6 fruit fly cellular contexts compared by ENCODE assay signal in genomic region chrX:17493635-17494296, dm6.
A peak's percentile ranks its signal among the peaks of the same experiment; 100 is the strongest.
TF ChIP-seq lines count a peak whose summit lies in the region.

No protein-coding gene starts in this region.

- TF ChIP-seq CTCF in whole organism, embryonic (GFP tag; optimal IDR thresholded peaks at IDR 0.05; lab: Kevin White, UChicago) = no peak

TF ChIP-seq in whole organism, 6 proteins besides CTCF, POLR2A, EP300 and RAD21:
- no peak for TF ChIP-seq psq (optimal IDR thresholded peaks at IDR 0.05; lab: Kevin White, UChicago)
- peak; percentile 81 for TF ChIP-seq pan (optimal IDR thresholded peaks at IDR 0.05; lab: Kevin White, UChicago)
TF ChIP-seq in whole organism: peak in this region for 1.

TF ChIP-seq in whole organism, adult, 20 proteins besides CTCF, POLR2A, EP300 and RAD21:
- TF ChIP-seq CG14711 (tag; optimal IDR thresholded peaks at IDR 0.05; lab: Kevin White, UChicago) (peak; percentile 33), Clk (GFP tag; optimal IDR thresholded peaks at IDR 0.05; lab: Kevin White, UChicago) (no peak)
TF ChIP-seq in whole organism, adult: peak in this region for 1.

TF ChIP-seq in whole organism, embryonic, 481 proteins besides CTCF, POLR2A, EP300 and RAD21 (continues in another document):
- TF ChIP-seq CG8281 (tag; optimal IDR thresholded peaks at IDR 0.05; lab: Kevin White, UChicago) (peak; percentile 98), CG14441 (GFP tag; IDR thresholded peaks at IDR 0.05; lab: Robert Waterston, UW) (0 out of 2 replicates have a peak, but pooled peaks have one; percentile 6), CG6765 (GFP tag; optimal IDR thresholded peaks at IDR 0.05; lab: Kevin White, UChicago) (no peak), prd (optimal IDR thresholded peaks at IDR 0.05; lab: Kevin White, UChicago) (no peak), prd (GFP tag; IDR thresholded peaks at IDR 0.05; lab: Robert Waterston, UW) (peak; percentile 39; the same call in 1 of the 3 replicates), row (GFP tag; IDR thresholded peaks at IDR 0.05; lab: Robert Waterston, UW) (peak; percentile 36; the same call in 1 of the 3 replicates), stc (GFP tag; IDR thresholded peaks at IDR 0.05; lab: Robert Waterston, UW) (no peak), Xrp1 (GFP tag; IDR thresholded peaks at IDR 0.05; lab: Robert Waterston, UW) (peak; percentile 13; the same call in 1 of the 2 replicates), gro (GFP tag; optimal IDR thresholded peaks at IDR 0.05; lab: Kevin White, UChicago) (no peak), CG9609 (GFP tag; optimal IDR thresholded peaks at IDR 0.05; lab: Kevin White, UChicago) (no peak), CG42726 (GFP tag; IDR thresholded peaks at IDR 0.05; lab: Robert Waterston, UW; ENCODE audit: partially characterized antibody) (no peak), Sox102F (GFP tag; optimal IDR thresholded peaks at IDR 0.05; lab: Kevin White, UChicago) (peak; percentile 19), Drgx (GFP tag; IDR thresholded peaks at IDR 0.05; lab: Robert Waterston, UW) (peak; percentile 51; the same call in 1 of the 2 replicates), slbo (GFP tag; IDR thresholded peaks at IDR 0.05; lab: Robert Waterston, UW) (0 out of 2 replicates have a peak, but pooled peaks have one; percentile 18), Ptx1 (GFP tag; IDR thresholded peaks at IDR 0.05; lab: Robert Waterston, UW) (0 out of 2 replicates have a peak, but pooled peaks have one; percentile 18), zfh1 (GFP tag; IDR thresholded peaks at IDR 0.05; lab: Robert Waterston, UW) (0 out of 3 replicates have a peak, but pooled peaks have one; percentile 27), CG14860 (GFP tag; IDR thresholded peaks at IDR 0.05; lab: Robert Waterston, UW; ENCODE audit: partially characterized antibody) (0 out of 3 replicates have a peak, but pooled peaks have one; percentile 38), CG4360 (GFP tag; IDR thresholded peaks at IDR 0.05; lab: Robert Waterston, UW) (peak; percentile 44; the same call in 1 of the 2 replicates)

TF ChIP-seq in whole organism, prepupa, 60 proteins besides CTCF, POLR2A, EP300 and RAD21 (continues in another document):
- TF ChIP-seq cyc (GFP tag; optimal IDR thresholded peaks at IDR 0.05; lab: Kevin White, UChicago) = peak; percentile 56
- peak; percentile 58 for TF ChIP-seq OdsH (GFP tag; optimal IDR thresholded peaks at IDR 0.05; lab: Kevin White, UChicago)
- TF ChIP-seq CG34406 (GFP tag; optimal IDR thresholded peaks at IDR 0.05; lab: Kevin White, UChicago) = peak; percentile 66
- peak; percentile 70 for TF ChIP-seq CG10631 (GFP tag; optimal IDR thresholded peaks at IDR 0.05; lab: Kevin White, UChicago)
- no peak for TF ChIP-seq fkh (GFP tag; optimal IDR thresholded peaks at IDR 0.05; lab: Kevin White, UChicago)
- TF ChIP-seq CG15336 (GFP tag; IDR thresholded peaks at IDR 0.05; lab: Robert Waterston, UW) = peak; percentile 47
- TF ChIP-seq Eip75B (GFP tag; optimal IDR thresholded peaks at IDR 0.05; lab: Kevin White, UChicago) = peak; percentile 28
- peak; percentile 72 for TF ChIP-seq CG8632 (GFP tag; optimal IDR thresholded peaks at IDR 0.05; lab: Kevin White, UChicago)
- TF ChIP-seq CG7368 (GFP tag; optimal IDR thresholded peaks at IDR 0.05; lab: Kevin White, UChicago) = peak; percentile 4
- peak; percentile 38 for TF ChIP-seq Met (GFP tag; optimal IDR thresholded peaks at IDR 0.05; lab: Kevin White, UChicago)
- TF ChIP-seq Eip93F (GFP tag; optimal IDR thresholded peaks at IDR 0.05; lab: Kevin White, UChicago) = peak; percentile 22
- TF ChIP-seq Hr4 (GFP tag; optimal IDR thresholded peaks at IDR 0.05; lab: Kevin White, UChicago) = peak; percentile 5
- TF ChIP-seq Hr39 (GFP tag; optimal IDR thresholded peaks at IDR 0.05; lab: Kevin White, UChicago) = peak; percentile 46
- TF ChIP-seq Gug (GFP tag; IDR thresholded peaks at IDR 0.05; lab: Robert Waterston, UW) = peak; percentile 25; the same call in 1 of the 2 replicates
- TF ChIP-seq CG11902 (GFP tag; optimal IDR thresholded peaks at IDR 0.05; lab: Kevin White, UChicago) = peak; percentile 59
- peak; percentile 44 for TF ChIP-seq pdm3 (GFP tag; optimal IDR thresholded peaks at IDR 0.05; lab: Kevin White, UChicago)
- TF ChIP-seq CG6163 (GFP tag; IDR thresholded peaks at IDR 0.05; lab: Robert Waterston, UW) = peak; percentile 75
- TF ChIP-seq vri (GFP tag; optimal IDR thresholded peaks at IDR 0.05; lab: Kevin White, UChicago) = no peak
- peak; percentile 63 for TF ChIP-seq Sox15 (GFP tag; optimal IDR thresholded peaks at IDR 0.05; lab: Kevin White, UChicago)
- TF ChIP-seq Eip78C (GFP tag; lab: Kevin White, UChicago) = peak; percentile 71
- TF ChIP-seq CG31627 (GFP tag; optimal IDR thresholded peaks at IDR 0.05; lab: Kevin White, UChicago) = peak; percentile 41
- peak; percentile 36 for TF ChIP-seq Sox14 (GFP tag; optimal IDR thresholded peaks at IDR 0.05; lab: Kevin White, UChicago)

TF ChIP-seq in whole organism, pupa, 21 proteins besides CTCF, POLR2A, EP300 and RAD21:
- TF ChIP-seq Pif1B (GFP tag; optimal IDR thresholded peaks at IDR 0.05; lab: Kevin White, UChicago) (peak; percentile 46), CG32121 (GFP tag; IDR thresholded peaks at IDR 0.05; lab: Robert Waterston, UW) (peak; percentile 55; the same call in 1 of the 2 replicates), Ets98B (GFP tag; IDR thresholded peaks at IDR 0.05; lab: Robert Waterston, UW) (peak; percentile 57), CG14655 (GFP tag; optimal IDR thresholded peaks at IDR 0.05; lab: Kevin White, UChicago) (peak; percentile 67), CG10348 (GFP tag; IDR thresholded peaks at IDR 0.05; lab: Robert Waterston, UW) (no peak), D1 (tag; optimal IDR thresholded peaks at IDR 0.05; lab: Kevin White, UChicago) (no peak), CG17806 (tag; optimal IDR thresholded peaks at IDR 0.05; lab: Kevin White, UChicago) (peak; percentile 30), CG8301 (tag; optimal IDR thresholded peaks at IDR 0.05; lab: Kevin White, UChicago) (peak; percentile 48), CG8159 (tag; optimal IDR thresholded peaks at IDR 0.05; lab: Kevin White, UChicago) (peak; percentile 58), CG12605 (GFP tag; IDR thresholded peaks at IDR 0.05; lab: Robert Waterston, UW) (no peak), EcR (GFP tag; optimal IDR thresholded peaks at IDR 0.05; lab: Kevin White, UChicago) (peak; percentile 42), fd96Ca (GFP tag; IDR thresholded peaks at IDR 0.05; lab: Robert Waterston, UW) (peak; percentile 68; the same call in 2 of the 3 replicates), CG15710 (tag; optimal IDR thresholded peaks at IDR 0.05; lab: Kevin White, UChicago) (peak; percentile 60), CG9948 (tag; optimal IDR thresholded peaks at IDR 0.05; lab: Kevin White, UChicago) (peak; percentile 41), CG34367 (tag; optimal IDR thresholded peaks at IDR 0.05; lab: Kevin White, UChicago) (peak; percentile 42), rn (GFP tag; IDR thresholded peaks at IDR 0.05; lab: Robert Waterston, UW) (no peak), Pif1A (GFP tag; optimal IDR thresholded peaks at IDR 0.05; lab: Kevin White, UChicago) (peak; percentile 32), Snoo (tag; optimal IDR thresholded peaks at IDR 0.05; lab: Kevin White, UChicago) (peak; percentile 65), CG4496 (GFP tag; IDR thresholded peaks at IDR 0.05; lab: Robert Waterston, UW) (peak; percentile 67), gl (tag; optimal IDR thresholded peaks at IDR 0.05; lab: Kevin White, UChicago) (no peak)

TF ChIP-seq in whole organism, wandering third instar larva, 38 proteins besides CTCF, POLR2A, EP300 and RAD21:
- TF ChIP-seq rgr (GFP tag; optimal IDR thresholded peaks at IDR 0.05; lab: Kevin White, UChicago) = no peak
- TF ChIP-seq Myc (optimal IDR thresholded peaks at IDR 0.05; lab: Kevin White, UChicago) = no peak
- TF ChIP-seq dsf (GFP tag; optimal IDR thresholded peaks at IDR 0.05; lab: Kevin White, UChicago; ENCODE audit: borderline replicate concordance) = no peak
- TF ChIP-seq CrebA (GFP tag; optimal IDR thresholded peaks at IDR 0.05; lab: Kevin White, UChicago; ENCODE audit: borderline replicate concordance) = no peak
- TF ChIP-seq br (GFP tag; optimal IDR thresholded peaks at IDR 0.05; lab: Kevin White, UChicago) = no peak
- peak; percentile 45 for TF ChIP-seq HLH106 (tag; optimal IDR thresholded peaks at IDR 0.05; lab: Kevin White, UChicago)
- TF ChIP-seq Hr83 (GFP tag; optimal IDR thresholded peaks at IDR 0.05; lab: Kevin White, UChicago; ENCODE audit: poor library complexity, severe bottlenecking) = no peak
- TF ChIP-seq pan (optimal IDR thresholded peaks at IDR 0.05; lab: Kevin White, UChicago) = no peak
- peak; percentile 15 for TF ChIP-seq dmrt93B (GFP tag; optimal IDR thresholded peaks at IDR 0.05; lab: Kevin White, UChicago)
- TF ChIP-seq dl (GFP tag; optimal IDR thresholded peaks at IDR 0.05; lab: Kevin White, UChicago; ENCODE audit: insufficient read depth in 1 of 2, partially characterized antibody in 2 of 2) = no peak
- TF ChIP-seq sage (GFP tag; optimal IDR thresholded peaks at IDR 0.05; lab: Kevin White, UChicago) = no peak
- no peak for TF ChIP-seq woc (GFP tag; optimal IDR thresholded peaks at IDR 0.05; lab: Kevin White, UChicago)
- no peak for TF ChIP-seq N (GFP tag; optimal IDR thresholded peaks at IDR 0.05; lab: Kevin White, UChicago)
- no peak for TF ChIP-seq usp (GFP tag; optimal IDR thresholded peaks at IDR 0.05; lab: Kevin White, UChicago)
- peak in 1 of 2 experiments; percentile 9 for TF ChIP-seq foxo (GFP tag; optimal IDR thresholded peaks at IDR 0.05; lab: Kevin White, UChicago)
- TF ChIP-seq brk (GFP tag; optimal IDR thresholded peaks at IDR 0.05; lab: Kevin White, UChicago) = no peak
- TF ChIP-seq Sp1 (GFP tag; optimal IDR thresholded peaks at IDR 0.05; lab: Kevin White, UChicago) = peak; percentile 5
- no peak for TF ChIP-seq tai (GFP tag; optimal IDR thresholded peaks at IDR 0.05; lab: Kevin White, UChicago)
- no peak for TF ChIP-seq Jra (GFP tag; optimal IDR thresholded peaks at IDR 0.05; lab: Kevin White, UChicago)
- no peak for TF ChIP-seq fru (GFP tag; optimal IDR thresholded peaks at IDR 0.05; lab: Kevin White, UChicago)
- TF ChIP-seq Mio (GFP tag; optimal IDR thresholded peaks at IDR 0.05; lab: Kevin White, UChicago) = no peak
- TF ChIP-seq Vsx2 (GFP tag; optimal IDR thresholded peaks at IDR 0.05; lab: Kevin White, UChicago; ENCODE audit: partially characterized antibody) = no peak
- TF ChIP-seq GATAd (GFP tag; optimal IDR thresholded peaks at IDR 0.05; lab: Kevin White, UChicago) = no peak
- TF ChIP-seq Hr78 (GFP tag; optimal IDR thresholded peaks at IDR 0.05; lab: Kevin White, UChicago) = no peak
- no peak for TF ChIP-seq lola (GFP tag; optimal IDR thresholded peaks at IDR 0.05; lab: Kevin White, UChicago)
- no peak for TF ChIP-seq CG9705 (GFP tag; optimal IDR thresholded peaks at IDR 0.05; lab: Kevin White, UChicago)
